Fruit fly (Drosophila melanogaster): ENCODE data around the gene Uxs.

Uxs gene

DNA sequence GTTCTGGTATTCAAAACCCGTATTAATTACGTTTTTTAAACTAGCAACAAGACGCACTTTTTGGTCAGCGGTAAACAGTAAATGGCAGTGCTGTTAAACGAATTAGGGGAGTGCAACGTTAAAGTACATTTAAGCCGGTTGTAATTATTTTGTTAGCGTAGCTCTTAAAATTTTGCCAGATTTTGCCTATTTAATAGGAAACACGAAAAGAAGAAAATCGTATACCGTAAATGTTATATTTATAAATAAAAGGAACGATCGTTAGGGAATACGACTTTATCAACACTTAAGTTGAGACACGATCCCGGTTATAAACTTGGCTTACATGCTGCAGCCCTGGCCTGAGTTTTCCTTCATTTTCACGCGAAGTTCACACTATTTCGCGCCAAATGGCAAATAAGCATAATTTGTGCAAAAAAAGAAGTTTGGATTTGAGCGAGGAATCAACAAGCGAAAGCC lies 43.2 kb upstream of the Uxs start, which contains the start of the genes Setx and mus301 (continued):
- peak; percentile 77 for TF ChIP-seq Meics (GFP tag; optimal IDR thresholded peaks at IDR 0.05)
- no peak for TF ChIP-seq dati (GFP tag; IDR thresholded peaks at IDR 0.05)
- peak; percentile 59 for TF ChIP-seq CG11695 (GFP tag; IDR thresholded peaks at IDR 0.05)
- TF ChIP-seq CrebB (tag; optimal IDR thresholded peaks at IDR 0.05), result peak; percentile 10
- TF ChIP-seq Abd-B (GFP tag; optimal IDR thresholded peaks at IDR 0.05), result peak; percentile 89
- peak; percentile 69 for TF ChIP-seq CG10979 (tag; optimal IDR thresholded peaks at IDR 0.05)
- no peak for TF ChIP-seq CG18599 (GFP tag; optimal IDR thresholded peaks at IDR 0.05)
- no peak for TF ChIP-seq TFAM (GFP tag; optimal IDR thresholded peaks at IDR 0.05)
- TF ChIP-seq Mrtf (GFP tag; IDR thresholded peaks at IDR 0.05), result peak; percentile 43; the same call in 1 of the 3 replicates
- peak; percentile 75 for TF ChIP-seq B-H2 (GFP tag; optimal IDR thresholded peaks at IDR 0.05)
- no peak for TF ChIP-seq zf30C (GFP tag; optimal IDR thresholded peaks at IDR 0.05)
- no peak for TF ChIP-seq CG11504 (tag; optimal IDR thresholded peaks at IDR 0.05)
- no peak for TF ChIP-seq Kr (GFP tag; optimal IDR thresholded peaks at IDR 0.05)
- TF ChIP-seq abd-A (tag; optimal IDR thresholded peaks at IDR 0.05), result no peak
- TF ChIP-seq H2.0 (GFP tag; IDR thresholded peaks at IDR 0.05), result peak; percentile 62
- peak; percentile 70 for TF ChIP-seq Fer3 (tag; optimal IDR thresholded peaks at IDR 0.05)
- peak; percentile 94 for TF ChIP-seq CG12659 (GFP tag; optimal IDR thresholded peaks at IDR 0.05)
- no peak for TF ChIP-seq CG2129 (GFP tag; IDR thresholded peaks at IDR 0.05; ENCODE audit: partially characterized antibody)
- peak; percentile 82 for TF ChIP-seq CG18476 (GFP tag; optimal IDR thresholded peaks at IDR 0.05)
- TF ChIP-seq maf-S (GFP tag; optimal IDR thresholded peaks at IDR 0.05), result peak; percentile 79
- peak; percentile 91 for TF ChIP-seq CG14710 (tag; optimal IDR thresholded peaks at IDR 0.05)
- TF ChIP-seq CG15696 (tag; optimal IDR thresholded peaks at IDR 0.05), result peak; percentile 73
- peak; percentile 36 for TF ChIP-seq her (GFP tag; optimal IDR thresholded peaks at IDR 0.05)
- peak; percentile 48; the same call in 1 of the 2 replicates for TF ChIP-seq CG10959 (GFP tag; IDR thresholded peaks at IDR 0.05)
- TF ChIP-seq CG8765 (GFP tag; IDR thresholded peaks at IDR 0.05), result peak; percentile 45; the same call in 1 of the 2 replicates
- TF ChIP-seq CG8944 (GFP tag; optimal IDR thresholded peaks at IDR 0.05), result peak; percentile 82
- no peak for TF ChIP-seq CG10147 (GFP tag; optimal IDR thresholded peaks at IDR 0.05)
- TF ChIP-seq CG11560 (tag; IDR thresholded peaks at IDR 0.05), result peak; percentile 60; the same call in 1 of the 3 replicates
- TF ChIP-seq Dp (GFP tag; optimal IDR thresholded peaks at IDR 0.05), result peak; percentile 85
- no peak for TF ChIP-seq Ravus (GFP tag; IDR thresholded peaks at IDR 0.05)
- no peak for TF ChIP-seq tna (GFP tag; IDR thresholded peaks at IDR 0.05; ENCODE audit: partially characterized antibody)
- peak; percentile 36 for TF ChIP-seq CG12299 (tag; optimal IDR thresholded peaks at IDR 0.05)
- TF ChIP-seq crp (GFP tag; optimal IDR thresholded peaks at IDR 0.05), result peak in 1 of 2 experiments; percentile 52
- TF ChIP-seq seq (GFP tag; IDR thresholded peaks at IDR 0.05), result no peak
- no peak for TF ChIP-seq CG11696 (GFP tag; IDR thresholded peaks at IDR 0.05)
- peak; percentile 67 for TF ChIP-seq tgo (GFP tag; IDR thresholded peaks at IDR 0.05)
- TF ChIP-seq CG6689 (GFP tag; IDR thresholded peaks at IDR 0.05), result peak; percentile 58; the same call in 1 of the 2 replicates
- 0 out of 4 replicates have a peak, but pooled peaks have one; percentile 37 for TF ChIP-seq Dll (GFP tag; IDR thresholded peaks at IDR 0.05; ENCODE audit: partially characterized antibody)
- TF ChIP-seq CG6272 (GFP tag; IDR thresholded peaks at IDR 0.05), result peak; percentile 73
- TF ChIP-seq CoRest (tag; optimal IDR thresholded peaks at IDR 0.05), result peak; percentile 89
- TF ChIP-seq amos (GFP tag; IDR thresholded peaks at IDR 0.05; ENCODE audit: partially characterized antibody), result peak; percentile 40; the same call in 1 of the 2 replicates
- TF ChIP-seq Doc3 (GFP tag; IDR thresholded peaks at IDR 0.05; ENCODE audit: partially characterized antibody), result no peak
- TF ChIP-seq CG8478 (optimal IDR thresholded peaks at IDR 0.05), result no peak
- peak; percentile 58; the same call in 1 of the 3 replicates for TF ChIP-seq ci (GFP tag; IDR thresholded peaks at IDR 0.05)
- no peak for TF ChIP-seq CG42726 (GFP tag; IDR thresholded peaks at IDR 0.05; ENCODE audit: partially characterized antibody)
- peak; percentile 67 for TF ChIP-seq CG11247 (GFP tag; IDR thresholded peaks at IDR 0.05)
- TF ChIP-seq CG7963 (GFP tag; IDR thresholded peaks at IDR 0.05; ENCODE audit: partially characterized antibody), result no peak
- TF ChIP-seq CG12104 (GFP tag; optimal IDR thresholded peaks at IDR 0.05), result peak; percentile 66
- TF ChIP-seq H15 (GFP tag; IDR thresholded peaks at IDR 0.05), result peak; percentile 65; the same call in 1 of the 3 replicates

All from whole organism, embryonic.